Fruit fly (Drosophila melanogaster) whole organism, prepupa: Measurements from ENCODE around the gene ssp2.

ENCODE experiments used
- CG10631 ChIP-seq: fragments of 200-800 bp; sonication (Bioruptor generic); optimal IDR thresholded peaks from 2 replicates; lab custom pipeline; 2016; ENCODE audit warnings: missing biosample characterization, missing genetic modification characterization
- CG10669 ChIP-seq: fragments of 200-800 bp; sonication (Bioruptor generic); optimal IDR thresholded peaks from 3 replicates; lab custom pipeline; 2018; ENCODE audit warnings: missing biosample characterization, mild to moderate bottlenecking, missing genetic modification characterization, moderate library complexity
- CG11294 ChIP-seq: fragments of 200-800 bp; sonication (Bioruptor generic); IDR thresholded peaks from 2 replicates; pipeline ENCODE4 v1.3.6; 2022; ENCODE audit warnings: missing biosample characterization, missing genetic modification characterization
- CG11902 ChIP-seq: fragments of 200-800 bp; sonication (Bioruptor generic); optimal IDR thresholded peaks from 3 replicates; lab custom pipeline; 2016; ENCODE audit warnings: missing biosample characterization, missing genetic modification characterization
- CG15336 ChIP-seq: fragments of 200-800 bp; sonication (Bioruptor generic); IDR thresholded peaks from 2 replicates; pipeline ENCODE4 v1.3.6; 2022; ENCODE audit warnings: missing biosample characterization, missing genetic modification characterization
- CG1621 ChIP-seq: fragments of 200-800 bp; sonication (Bioruptor generic); optimal IDR thresholded peaks from 3 replicates; lab custom pipeline; 2018; ENCODE audit warnings: missing biosample characterization, mild to moderate bottlenecking, missing genetic modification characterization
- CG16779 ChIP-seq: fragments of 200-800 bp; sonication (Bioruptor generic); optimal IDR thresholded peaks from 3 replicates; lab custom pipeline; 2017; ENCODE audit warnings: missing biosample characterization, mild to moderate bottlenecking, missing genetic modification characterization
- CG3032 ChIP-seq: fragments of 200-800 bp; optimal IDR thresholded peaks from 2 replicates; lab custom pipeline; 2019; ENCODE audit warnings: missing biosample characterization, mild to moderate bottlenecking, missing genetic modification characterization, moderate library complexity
- CG31627 ChIP-seq: fragments of 200-800 bp; sonication (Bioruptor generic); optimal IDR thresholded peaks from 3 replicates; lab custom pipeline; 2016; ENCODE audit warnings: missing biosample characterization, missing genetic modification characterization
- CG32006 ChIP-seq: fragments of 200-800 bp; sonication (Bioruptor generic); optimal IDR thresholded peaks from 3 replicates; lab custom pipeline; 2017; ENCODE audit warnings: missing biosample characterization, mild to moderate bottlenecking, missing genetic modification characterization
- CG3919 ChIP-seq: fragments of 200-800 bp; sonication (Bioruptor generic); optimal IDR thresholded peaks from 3 replicates; lab custom pipeline; 2016; ENCODE audit warnings: missing biosample characterization, missing genetic modification characterization
- CG6163 ChIP-seq: fragments of 200-800 bp; sonication (Bioruptor generic); IDR thresholded peaks from 3 replicates; pipeline ENCODE4 v1.3.6; 2022; ENCODE audit warnings: missing biosample characterization, missing genetic modification characterization
- CG6276 ChIP-seq: fragments of 200-800 bp; sonication (Bioruptor generic); optimal IDR thresholded peaks from 2 replicates; lab custom pipeline; 2017; ENCODE audit warnings: missing biosample characterization, mild to moderate bottlenecking, missing genetic modification characterization
- CG6854 ChIP-seq: fragments of 200-800 bp; sonication (Bioruptor generic); optimal IDR thresholded peaks from 2 replicates; lab custom pipeline; 2017; ENCODE audit warnings: missing biosample characterization, mild to moderate bottlenecking, missing genetic modification characterization
- CG7368 ChIP-seq: fragments of 200-800 bp; sonication (Bioruptor generic); optimal IDR thresholded peaks from 3 replicates; lab custom pipeline; 2016; ENCODE audit warnings: missing biosample characterization, missing genetic modification characterization
- CG8319 ChIP-seq: fragments of 200-800 bp; sonication (Bioruptor generic); optimal IDR thresholded peaks from 3 replicates; lab custom pipeline; 2016; ENCODE audit warnings: missing biosample characterization, missing genetic modification characterization
- CG8632 ChIP-seq: fragments of 200-800 bp; sonication (Bioruptor generic); optimal IDR thresholded peaks from 3 replicates; lab custom pipeline; 2016; ENCODE audit warnings: missing biosample characterization, missing genetic modification characterization
- CG9139 ChIP-seq: fragments of 200-800 bp; sonication (Bioruptor generic); optimal IDR thresholded peaks from 3 replicates; lab custom pipeline; 2017; ENCODE audit warnings: missing biosample characterization, mild to moderate bottlenecking, missing genetic modification characterization
- Eip75B ChIP-seq: fragments of 200-800 bp; sonication (Bioruptor generic); optimal IDR thresholded peaks from 3 replicates; lab custom pipeline; 2016; ENCODE audit warnings: missing biosample characterization, missing genetic modification characterization
- Eip78C ChIP-seq: fragments of 200-800 bp; sonication (Bioruptor generic); peaks from one replicate; lab custom pipeline; 2016; ENCODE audit warnings: missing biosample characterization, missing genetic modification characterization
- Eip93F ChIP-seq: fragments of 200-800 bp; sonication (Bioruptor generic); optimal IDR thresholded peaks from 2 replicates; lab custom pipeline; 2016; ENCODE audit warnings: missing biosample characterization, mild to moderate bottlenecking, missing genetic modification characterization
- Hr38 ChIP-seq: sonication (Bioruptor generic); optimal IDR thresholded peaks from 2 replicates; lab custom pipeline; 2016; ENCODE audit warnings: missing biosample characterization, missing genetic modification characterization
- Hr39 ChIP-seq: fragments of 200-800 bp; sonication (Bioruptor generic); optimal IDR thresholded peaks from 2 replicates; lab custom pipeline; 2016; ENCODE audit warnings: missing biosample characterization, missing genetic modification characterization
- Hr4 ChIP-seq: fragments of 200-800 bp; sonication (Bioruptor generic); optimal IDR thresholded peaks from 3 replicates; lab custom pipeline; 2016; ENCODE audit warnings: missing biosample characterization, missing genetic modification characterization
- Lpt ChIP-seq: fragments of 200-800 bp; sonication (Bioruptor generic); optimal IDR thresholded peaks from 3 replicates; lab custom pipeline; 2016; ENCODE audit warnings: missing biosample characterization, missing genetic modification characterization
- OdsH ChIP-seq: fragments of 200-800 bp; sonication (Bioruptor generic); optimal IDR thresholded peaks from 3 replicates; lab custom pipeline; 2016; ENCODE audit warnings: missing biosample characterization, missing genetic modification characterization
- Smox ChIP-seq: fragments of 200-800 bp; sonication (Bioruptor generic); optimal IDR thresholded peaks from 3 replicates; lab custom pipeline; 2016; ENCODE audit warnings: missing biosample characterization, missing genetic modification characterization
- Sox15 ChIP-seq: fragments of 200-800 bp; sonication (Bioruptor generic); optimal IDR thresholded peaks from 3 replicates; lab custom pipeline; 2016; ENCODE audit warnings: missing biosample characterization, missing genetic modification characterization
- achi ChIP-seq: fragments of 200-800 bp; sonication (Bioruptor generic); optimal IDR thresholded peaks from 3 replicates; lab custom pipeline; 2016; ENCODE audit warnings: missing biosample characterization, missing genetic modification characterization
- acj6 ChIP-seq: fragments of 200-800 bp; sonication (Bioruptor generic); optimal IDR thresholded peaks from 3 replicates; lab custom pipeline; 2016; ENCODE audit warnings: missing biosample characterization, missing genetic modification characterization
- eg ChIP-seq: fragments of 200-800 bp; sonication (Bioruptor generic); IDR thresholded peaks from 3 replicates; pipeline ENCODE4 v1.3.6; 2022; ENCODE audit warnings: missing biosample characterization, missing genetic modification characterization
- esn ChIP-seq: fragments of 200-800 bp; sonication (Bioruptor generic); optimal IDR thresholded peaks from 2 replicates; lab custom pipeline; 2016; ENCODE audit warnings: missing biosample characterization, mild to moderate bottlenecking, missing genetic modification characterization, moderate library complexity
- fd59A ChIP-seq: fragments of 200-800 bp; sonication (Bioruptor generic); optimal IDR thresholded peaks from 2 replicates; lab custom pipeline; 2017; ENCODE audit warnings: missing biosample characterization, mild to moderate bottlenecking, missing genetic modification characterization, missing genetic modification reagents
- fd85E ChIP-seq: fragments of 200-800 bp; sonication (Bioruptor generic); optimal IDR thresholded peaks from 3 replicates; lab custom pipeline; 2016; ENCODE audit warnings: missing biosample characterization, missing genetic modification characterization
- fkh ChIP-seq: fragments of 200-800 bp; sonication (Bioruptor generic); optimal IDR thresholded peaks from 3 replicates; lab custom pipeline; 2017; ENCODE audit warnings: missing biosample characterization, mild to moderate bottlenecking, missing genetic modification characterization, moderate library complexity
- lz ChIP-seq: fragments of 200-800 bp; sonication (Bioruptor generic); optimal IDR thresholded peaks from 3 replicates; lab custom pipeline; 2016; ENCODE audit warnings: missing biosample characterization, missing genetic modification characterization
- net ChIP-seq: fragments of 200-800 bp; sonication (Bioruptor generic); optimal IDR thresholded peaks from 3 replicates; lab custom pipeline; 2016; ENCODE audit warnings: missing biosample characterization, missing genetic modification characterization
- salr ChIP-seq, 2 experiments: fragments of 200-800 bp; sonication (Bioruptor generic); optimal IDR thresholded peaks; 3 replicates each; lab custom pipeline; 2016 to 2018; ENCODE audit warnings: missing biosample characterization in 2 of 2, missing genetic modification characterization in 2 of 2, mild to moderate bottlenecking in 1 of 2
- spab ChIP-seq: fragments of 200-800 bp; sonication (Bioruptor generic); optimal IDR thresholded peaks from 2 replicates; lab custom pipeline; 2017; ENCODE audit warnings: missing biosample characterization, mild to moderate bottlenecking, missing genetic modification characterization, missing genetic modification reagents
- ss ChIP-seq, 2 experiments: fragments of 200-800 bp; sonication (Bioruptor generic); optimal IDR thresholded peaks; 2 replicates in 1 of 2; 3 replicates in 1 of 2; lab custom pipeline; 2017 to 2018; ENCODE audit warnings: mild to moderate bottlenecking in 2 of 2, missing biosample characterization in 2 of 2, missing genetic modification characterization in 2 of 2, moderate library complexity in 1 of 2
- topi ChIP-seq: fragments of 200-800 bp; sonication (Bioruptor generic); optimal IDR thresholded peaks from 3 replicates; lab custom pipeline; 2016; ENCODE audit warnings: missing biosample characterization, missing genetic modification characterization

Gene ssp2

dm6 chr3L:13923332-13924272 lies 41.4 kb upstream of the ssp2 start (continued):
- TF ChIP-seq CG31627 (GFP tag; lab: Kevin White, UChicago) (peak; percentile 28), CG3032 (peak; percentile 28), CG32006 (GFP tag; lab: Kevin White, UChicago) (peak; percentile 48), CG11902 (peak; percentile 14), CG11294 (GFP tag; lab: Robert Waterston, UW) (peak; percentile 54), CG9139 (no peak), fkh (GFP tag; lab: Kevin White, UChicago) (no peak), CG1621 (no peak), fd59A (GFP tag; lab: Kevin White, UChicago) (no peak), CG6854 (GFP tag; lab: Kevin White, UChicago) (peak; percentile 22), ss (GFP tag; optimal IDR thresholded peaks at IDR 0.05; lab: Kevin White, UChicago) (peak in 1 of 2 experiments; percentile 68), CG6276 (GFP tag; lab: Kevin White, UChicago) (no peak), fd85E (GFP tag; lab: Kevin White, UChicago) (no peak), Lpt (GFP tag; lab: Kevin White, UChicago) (no peak), Smox (GFP tag; lab: Kevin White, UChicago) (peak; percentile 55), Hr4 (GFP tag; lab: Kevin White, UChicago) (peak; percentile 4), CG8319 (GFP tag; lab: Kevin White, UChicago) (peak; percentile 33), esn (GFP tag; lab: Kevin White, UChicago) (peak; percentile 72), CG16779 (tag; lab: Kevin White, UChicago) (no peak), topi (GFP tag; lab: Kevin White, UChicago) (peak; percentile 62), Hr38 (GFP tag; lab: Kevin White, UChicago) (no peak), CG6163 (GFP tag; lab: Robert Waterston, UW) (peak; percentile 70; the same call in 2 of the 3 replicates), Eip75B (GFP tag; lab: Kevin White, UChicago) (peak; percentile 55), CG8632 (GFP tag; lab: Kevin White, UChicago) (peak; percentile 18), OdsH (GFP tag; lab: Kevin White, UChicago) (peak; percentile 44)

- TF ChIP-seq spab, result no peak
- TF ChIP-seq CG3919 (GFP tag; lab: Kevin White, UChicago), result no peak
- TF ChIP-seq CG7368 (GFP tag; lab: Kevin White, UChicago), result no peak
- no peak for TF ChIP-seq lz (GFP tag; lab: Kevin White, UChicago)
- no peak for TF ChIP-seq fd59A (GFP tag; lab: Kevin White, UChicago)
- TF ChIP-seq CG15336 (GFP tag; lab: Robert Waterston, UW), result 0 out of 2 replicates have a peak, but pooled peaks have one; percentile 10
- TF ChIP-seq net (GFP tag; lab: Kevin White, UChicago), result peak; percentile 28
- peak; percentile 4 for TF ChIP-seq Hr39 (GFP tag; lab: Kevin White, UChicago)
- TF ChIP-seq CG16779 (tag; lab: Kevin White, UChicago), result no peak
- TF ChIP-seq CG6854 (GFP tag; lab: Kevin White, UChicago), result no peak
- no peak for TF ChIP-seq topi (GFP tag; lab: Kevin White, UChicago)
- TF ChIP-seq CG31627 (GFP tag; lab: Kevin White, UChicago), result no peak
- 0 out of 3 replicates have a peak, but pooled peaks have one; percentile 20 for TF ChIP-seq CG6163 (GFP tag; lab: Robert Waterston, UW)
- peak; percentile 19 for TF ChIP-seq achi (GFP tag; lab: Kevin White, UChicago)
- TF ChIP-seq Eip78C, result peak; percentile 24
- peak; percentile 18 for TF ChIP-seq fkh (GFP tag; lab: Kevin White, UChicago)
- TF ChIP-seq CG11294 (GFP tag; lab: Robert Waterston, UW), result no peak
- peak; percentile 9; the same call in 1 of the 3 replicates for TF ChIP-seq eg (GFP tag; lab: Robert Waterston, UW)
- no peak for TF ChIP-seq Eip93F (GFP tag; lab: Kevin White, UChicago)
- TF ChIP-seq CG10669, result no peak
- TF ChIP-seq salr (GFP tag; optimal IDR thresholded peaks at IDR 0.05; lab: Kevin White, UChicago), result no peak
- TF ChIP-seq acj6 (GFP tag; lab: Kevin White, UChicago), result no peak
- TF ChIP-seq CG11902, result no peak
- peak; percentile 16 for TF ChIP-seq CG10631 (GFP tag; lab: Kevin White, UChicago)
- no peak for TF ChIP-seq Sox15 (GFP tag; lab: Kevin White, UChicago)
These were observed 40.4 kb upstream of the ssp2 start for dm6 chr3L:13924646-13925045.
